Worm (Caenorhabditis elegans) whole organism, mixed stage, embryonic: ENCODE results near the gene T06D8.2.

Experiments
- M03D4.4 ChIP-seq: sonication (generic microtip); optimal IDR thresholded peaks from 2 replicates; lab custom pipeline; 2017; ENCODE audit warnings: mild to moderate bottlenecking, missing genetic modification characterization, missing compliant biosample characterization
- blmp-1 ChIP-seq: fragments of 150-350 bp; optimal IDR thresholded peaks from 2 replicates; lab custom pipeline; 2014; ENCODE audit warnings: missing biosample characterization, missing genetic modification characterization
- ceh-43 ChIP-seq: fragments of 200-800 bp; sonication (Bioruptor generic); optimal IDR thresholded peaks from 2 replicates; lab custom pipeline; 2018; ENCODE audit warnings: mild to moderate bottlenecking, missing genetic modification characterization, moderate library complexity, missing compliant biosample characterization
- drap-1 ChIP-seq: fragments of 200-800 bp; sonication (Bioruptor generic); optimal IDR thresholded peaks from 3 replicates; lab custom pipeline; 2018; ENCODE audit warnings: mild to moderate bottlenecking, missing genetic modification characterization, missing compliant biosample characterization
- elt-1 ChIP-seq: sonication (generic microtip); optimal IDR thresholded peaks from 2 replicates; lab custom pipeline; 2017; ENCODE audit warnings: missing genetic modification characterization, mild to moderate bottlenecking, missing compliant biosample characterization, antibody characterized with exemption, moderate library complexity, borderline replicate concordance; ENCODE audit not compliant: insufficient read depth
- mep-1 ChIP-seq: fragments of 150-350 bp; optimal IDR thresholded peaks from 2 replicates; lab custom pipeline; 2017; ENCODE audit warnings: missing biosample characterization, missing genetic modification reagents, missing genetic modification characterization, inconsistent platforms
- mls-2 ChIP-seq: sonication (generic microtip); optimal IDR thresholded peaks from 2 replicates; lab custom pipeline; 2016; ENCODE audit warnings: mild to moderate bottlenecking, missing genetic modification characterization, moderate library complexity, missing compliant biosample characterization
- nhr-12 ChIP-seq: fragments of 150-350 bp; optimal IDR thresholded peaks from 2 replicates; lab custom pipeline; 2014; ENCODE audit warnings: missing biosample characterization, missing genetic modification characterization
- nhr-76 ChIP-seq: sonication (generic microtip); optimal IDR thresholded peaks from 2 replicates; lab custom pipeline; 2017; ENCODE audit warnings: missing biosample characterization, missing genetic modification characterization
- pha-4 ChIP-seq: fragments of 150-350 bp; optimal IDR thresholded peaks from 2 replicates; lab custom pipeline; 2018; ENCODE audit warnings: missing biosample characterization, missing genetic modification reagents, missing genetic modification characterization
- snpc-4 ChIP-seq: fragments of 150-350 bp; optimal IDR thresholded peaks from 2 replicates; lab custom pipeline; 2014; ENCODE audit warnings: missing biosample characterization, missing genetic modification characterization
- tbx-8 ChIP-seq: fragments of 200-800 bp; sonication (Bioruptor generic); optimal IDR thresholded peaks from 2 replicates; lab custom pipeline; 2018; ENCODE audit warnings: mild to moderate bottlenecking, missing genetic modification characterization, moderate library complexity, missing compliant biosample characterization
- unc-62 ChIP-seq: fragments of 150-350 bp; optimal IDR thresholded peaks from 2 replicates; lab custom pipeline; 2014; ENCODE audit warnings: missing biosample characterization, missing genetic modification reagents, missing genetic modification characterization
- ztf-11 ChIP-seq: fragments of 150-350 bp; optimal IDR thresholded peaks from 2 replicates; lab custom pipeline; 2014; ENCODE audit warnings: missing biosample characterization, missing genetic modification characterization

DNA sequence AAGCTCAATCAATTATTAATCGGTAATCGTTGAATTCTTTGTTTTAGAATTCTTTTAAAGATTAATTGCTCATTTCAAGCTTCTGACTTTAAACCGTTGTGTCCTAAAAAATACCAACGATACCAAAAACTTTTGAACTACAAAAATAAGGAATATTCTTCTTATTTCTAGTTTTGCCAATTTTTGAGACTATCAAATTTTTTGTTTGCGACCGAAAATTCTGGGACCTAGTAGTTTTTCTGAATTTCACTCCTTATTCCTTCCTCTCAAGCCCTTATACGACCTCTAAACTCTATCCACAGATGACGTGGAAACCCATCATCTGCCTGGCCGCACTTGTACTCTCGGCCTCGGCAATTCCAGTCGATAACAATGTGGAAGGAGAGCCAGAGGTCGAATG lies 42.3 kb downstream of the T06D8.2 start, which contains the start of gene cut-1:
- no peak for TF ChIP-seq pha-4 (tag; lab: Kevin White, UChicago)
- no peak for TF ChIP-seq snpc-4 (tag; lab: Kevin White, UChicago)
- no peak for TF ChIP-seq nhr-76 (tag; lab: Kevin White, UChicago)
- TF ChIP-seq ztf-11, result no peak
- no peak for TF ChIP-seq elt-1
- TF ChIP-seq tbx-8 (GFP tag; lab: Kevin White, UChicago), result no peak
- no peak for TF ChIP-seq drap-1
- TF ChIP-seq unc-62 (GFP tag; lab: Kevin White, UChicago), result no peak
- TF ChIP-seq mls-2 (tag; lab: Kevin White, UChicago), result no peak
- TF ChIP-seq M03D4.4 (tag; lab: Kevin White, UChicago), result no peak
- TF ChIP-seq nhr-12 (tag; lab: Kevin White, UChicago), result no peak
- no peak for TF ChIP-seq blmp-1
- no peak for TF ChIP-seq ceh-43 (GFP tag; lab: Kevin White, UChicago)
- TF ChIP-seq mep-1 (tag; lab: Kevin White, UChicago), result no peak
